Worm (Caenorhabditis elegans): Measurements from ENCODE around the gene ugt-44.

Gene ugt-44

DNA sequence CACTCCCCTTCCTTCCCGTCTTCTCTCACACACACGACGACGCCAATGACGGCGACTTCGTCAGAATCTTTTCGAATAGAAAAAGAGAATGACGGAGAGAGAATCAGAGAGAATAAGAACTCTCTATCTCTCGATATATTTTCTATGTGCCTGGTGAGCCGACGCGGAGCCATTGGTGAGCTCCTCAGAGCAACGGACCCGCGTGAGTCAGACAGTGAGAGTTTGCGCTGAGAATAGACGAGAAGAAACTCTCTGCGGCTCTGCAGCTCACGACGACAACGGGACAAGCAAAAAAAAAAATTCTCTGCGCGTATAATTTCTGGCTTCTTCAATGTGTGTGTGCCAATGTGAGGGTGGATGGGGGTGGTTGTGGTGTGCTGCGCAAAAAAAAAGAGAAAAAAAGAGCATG lies 30.4 kb downstream of the ugt-44 start (continued):
- TF ChIP-seq ceh-62 (tag; optimal IDR thresholded peaks at IDR 0.05) = no peak
- TF ChIP-seq daf-8 (GFP tag; IDR thresholded peaks at IDR 0.05) = no peak
- TF ChIP-seq T20F7.1 (GFP tag; optimal IDR thresholded peaks at IDR 0.05) = no peak

DNA sequence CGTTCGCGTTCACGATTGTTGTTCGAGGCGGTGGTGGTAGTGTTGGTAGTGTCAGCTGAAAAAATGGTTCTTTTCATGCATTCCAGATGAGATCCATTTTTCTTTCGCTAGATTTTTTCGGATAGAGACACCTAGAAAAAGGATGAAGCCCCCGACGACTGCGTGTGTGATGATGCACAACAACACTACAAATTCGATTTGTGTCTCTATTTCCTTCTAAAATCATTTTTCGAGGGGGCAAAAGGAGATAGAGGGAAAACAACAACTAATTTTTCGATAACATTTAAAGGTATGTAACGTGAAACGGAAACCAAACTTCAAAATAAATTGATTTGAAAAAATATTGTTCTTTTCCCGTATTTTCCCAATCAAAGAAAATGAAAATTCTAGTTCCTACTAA lies 30.9 kb downstream of the ugt-44 start:
- TF ChIP-seq aha-1 (tag) = no peak
- no peak for TF ChIP-seq ces-1 (GFP tag; optimal IDR thresholded peaks at IDR 0.05)
- no peak for TF ChIP-seq spr-3 (GFP tag; optimal IDR thresholded peaks at IDR 0.05)
- TF ChIP-seq attf-4 (tag; optimal IDR thresholded peaks at IDR 0.05) = no peak
- TF ChIP-seq duxl-1 (tag; optimal IDR thresholded peaks at IDR 0.05; ENCODE audit: poor library complexity) = no peak
- TF ChIP-seq lin-39 (tag; optimal IDR thresholded peaks at IDR 0.05) = no peak
- TF ChIP-seq nhr-42 (GFP tag; IDR thresholded peaks at IDR 0.05) = no peak
- TF ChIP-seq aly-2 (tag; optimal IDR thresholded peaks at IDR 0.05) = no peak
- no peak for TF ChIP-seq madf-9 (GFP tag; conservative IDR thresholded peaks at IDR 0.05)
- no peak for TF ChIP-seq dmd-8 (GFP tag; IDR thresholded peaks at IDR 0.05)
- no peak for TF ChIP-seq T26A8.4 (GFP tag; IDR thresholded peaks at IDR 0.05)
- TF ChIP-seq hlh-11 (tag; optimal IDR thresholded peaks at IDR 0.05) = no peak
- no peak for TF ChIP-seq ceh-28 (tag; optimal IDR thresholded peaks at IDR 0.05)
- no peak for TF ChIP-seq nhr-11 (tag; optimal IDR thresholded peaks at IDR 0.05)
- TF ChIP-seq nhr-237 (tag; optimal IDR thresholded peaks at IDR 0.05) = no peak
- no peak for TF ChIP-seq cey-2 (tag; optimal IDR thresholded peaks at IDR 0.05; ENCODE audit: borderline replicate concordance, insufficient read depth)

DNA sequence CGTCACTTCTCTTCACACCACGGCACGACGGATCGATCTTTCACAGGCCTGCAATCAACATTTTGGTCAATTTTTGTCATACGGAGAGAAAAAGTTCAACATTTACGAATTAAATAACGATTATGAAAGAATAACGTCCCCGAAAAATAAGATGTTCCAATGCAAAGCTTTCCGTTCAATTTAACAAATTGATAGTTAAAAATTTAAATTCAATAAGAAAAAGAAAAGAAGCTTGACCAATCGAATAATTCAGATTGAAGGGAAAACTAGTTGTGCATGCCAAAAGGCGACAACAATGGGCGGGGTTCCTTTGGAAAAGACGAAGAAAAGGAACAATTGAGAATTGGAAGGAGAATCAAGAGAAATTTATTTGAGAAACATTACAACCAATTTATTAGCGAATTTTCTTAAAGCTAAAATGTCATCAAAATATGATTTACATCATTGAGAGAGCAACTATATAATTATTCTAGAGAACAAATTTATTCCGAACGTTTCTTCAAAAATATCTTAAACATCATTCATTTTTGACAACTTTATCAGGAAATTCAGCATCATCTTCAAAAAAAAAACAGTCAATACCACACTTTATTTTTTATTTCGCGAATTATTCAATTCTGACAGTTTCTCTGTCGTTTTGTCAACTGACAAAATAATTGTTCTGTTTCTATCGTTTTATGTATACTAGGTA lies 32.2 kb downstream of the ugt-44 start, which contains the start of gene tax-6:
TSS of gene tax-6 (minus strand) at position 51 of the 691 bp plus-strand sequence.
- TF ChIP-seq aha-1 (tag) (peak; percentile 91), zfp-2 (tag; optimal IDR thresholded peaks at IDR 0.05) (no peak), madf-9 (GFP tag; conservative IDR thresholded peaks at IDR 0.05) (no peak), egl-43 (GFP tag; IDR thresholded peaks at IDR 0.05) (no peak)

DNA sequence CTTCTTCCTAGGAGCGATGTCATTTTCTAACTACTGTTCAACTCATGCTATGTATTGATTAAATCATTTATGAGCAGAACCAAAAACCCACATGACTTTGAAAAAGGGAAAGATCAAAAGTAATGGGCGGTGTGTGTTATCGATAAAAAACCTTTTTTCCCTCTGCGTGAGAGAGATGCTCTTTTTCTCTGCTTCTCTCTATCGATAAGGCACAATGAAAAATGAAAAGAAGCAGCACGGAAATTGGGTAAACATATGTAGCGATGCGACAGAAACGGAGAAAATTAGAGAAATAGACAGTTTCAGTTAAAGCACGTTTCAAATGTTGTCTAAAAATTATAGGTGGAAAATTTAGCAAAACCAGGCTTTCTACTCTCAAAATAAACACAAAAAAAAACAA lies 32.8 kb downstream of the ugt-44 start:
- TF ChIP-seq daf-19 (GFP tag; conservative IDR thresholded peaks at IDR 0.05) = no peak
- TF ChIP-seq unc-130 (GFP tag; optimal IDR thresholded peaks at IDR 0.05) = no peak
- TF ChIP-seq nhr-237 (tag; optimal IDR thresholded peaks at IDR 0.05) = no peak
- TF ChIP-seq ama-1 (optimal IDR thresholded peaks at IDR 0.05) = peak; percentile 65
- no peak for TF ChIP-seq ctbp-1 (GFP tag; IDR thresholded peaks at IDR 0.05)
- peak; percentile 76 for TF ChIP-seq pqm-1 (tag; optimal IDR thresholded peaks at IDR 0.05)
- TF ChIP-seq madf-9 (GFP tag; conservative IDR thresholded peaks at IDR 0.05) = no peak
- TF ChIP-seq hlh-11 (tag; optimal IDR thresholded peaks at IDR 0.05) = peak; percentile 96
- no peak for TF ChIP-seq spr-3 (GFP tag; optimal IDR thresholded peaks at IDR 0.05)
- TF ChIP-seq egl-43 (GFP tag; IDR thresholded peaks at IDR 0.05) = no peak
- no peak for TF ChIP-seq ztf-11 (tag; optimal IDR thresholded peaks at IDR 0.05)
- TF ChIP-seq lir-3 (tag; optimal IDR thresholded peaks at IDR 0.05) = no peak
- TF ChIP-seq lin-13 (GFP tag; optimal IDR thresholded peaks at IDR 0.05) = no peak
- no peak for TF ChIP-seq lim-7 (GFP tag; IDR thresholded peaks at IDR 0.05)
- TF ChIP-seq T26A8.4 (GFP tag; IDR thresholded peaks at IDR 0.05) = peak; percentile 45; the same call in 1 of the 2 replicates
- peak; percentile 64 for TF ChIP-seq nhr-11 (tag; optimal IDR thresholded peaks at IDR 0.05)
- no peak for TF ChIP-seq ceh-28 (tag; optimal IDR thresholded peaks at IDR 0.05)
- TF ChIP-seq php-3 (GFP tag; IDR thresholded peaks at IDR 0.05) = peak; percentile 55; the same call in 1 of the 2 replicates
- peak; percentile 89 for TF ChIP-seq aha-1 (tag)
- TF ChIP-seq lin-1 (GFP tag; IDR thresholded peaks at IDR 0.05) = 0 out of 2 replicates have a peak, but pooled peaks have one; percentile 20
- no peak for TF ChIP-seq zfp-2 (tag; optimal IDR thresholded peaks at IDR 0.05)
- TF ChIP-seq lin-38 (GFP tag; IDR thresholded peaks at IDR 0.05) = peak; percentile 26; the same call in 1 of the 2 replicates
- TF ChIP-seq madf-5 (GFP tag; IDR thresholded peaks at IDR 0.05) = no peak
- peak; percentile 16 for TF ChIP-seq nhr-102 (tag; optimal IDR thresholded peaks at IDR 0.05)
- no peak for TF ChIP-seq tag-97 (GFP tag; IDR thresholded peaks at IDR 0.05)
- TF ChIP-seq nhr-6 (tag; optimal IDR thresholded peaks at IDR 0.05) = peak; percentile 77
- no peak for TF ChIP-seq ZK337.2 (GFP tag; IDR thresholded peaks at IDR 0.05)
- TF ChIP-seq daf-12 (tag; optimal IDR thresholded peaks at IDR 0.05) = no peak
- peak; percentile 90 for TF ChIP-seq nhr-28 (tag; optimal IDR thresholded peaks at IDR 0.05)
- TF ChIP-seq mep-1 (tag; optimal IDR thresholded peaks at IDR 0.05) = peak; percentile 47
- TF ChIP-seq vab-7 (GFP tag; IDR thresholded peaks at IDR 0.05) = no peak
- no peak for TF ChIP-seq lin-29 (GFP tag; IDR thresholded peaks at IDR 0.05)
- peak; percentile 95 for TF ChIP-seq dve-1 (tag; optimal IDR thresholded peaks at IDR 0.05; ENCODE audit: insufficient read depth)
- no peak for TF ChIP-seq saeg-2 (GFP tag; IDR thresholded peaks at IDR 0.05)

All from whole organism, L4 larva.